Worm (Caenorhabditis elegans) whole organism, early embryonic: Measurements from ENCODE around the gene D1014.5.

ENCODE experiments used
- B0310.2 ChIP-seq: sonication (generic microtip); optimal IDR thresholded peaks from 2 replicates; lab custom pipeline; 2016; ENCODE audit warnings: mild to moderate bottlenecking, missing genetic modification characterization, missing compliant biosample characterization
- F13C5.2 ChIP-seq: sonication (generic microtip); optimal IDR thresholded peaks from 2 replicates; lab custom pipeline; 2017; ENCODE audit warnings: mild to moderate bottlenecking, missing genetic modification characterization, inconsistent platforms, missing compliant biosample characterization
- aly-1 ChIP-seq: sonication (generic microtip); optimal IDR thresholded peaks from 2 replicates; lab custom pipeline; 2016; ENCODE audit warnings: missing genetic modification characterization, missing compliant biosample characterization
- ama-1 ChIP-seq: fragments of 150-350 bp; optimal IDR thresholded peaks from 2 replicates; lab custom pipeline; 2014
- ceh-13 ChIP-seq: fragments of 200-800 bp; sonication (Bioruptor generic); optimal IDR thresholded peaks from 2 replicates; lab custom pipeline; 2018; ENCODE audit warnings: mild to moderate bottlenecking, missing genetic modification characterization, missing compliant biosample characterization
- ceh-36 ChIP-seq: sonication (generic microtip); optimal IDR thresholded peaks from 2 replicates; lab custom pipeline; 2016; ENCODE audit warnings: missing genetic modification characterization, inconsistent platforms, missing compliant biosample characterization
- ets-7 ChIP-seq: sonication (generic microtip); optimal IDR thresholded peaks from 2 replicates; lab custom pipeline; 2016; ENCODE audit warnings: missing genotype, missing genetic modification characterization, missing compliant biosample characterization
- flt-1 ChIP-seq: fragments of 200-800 bp; sonication (Bioruptor generic); IDR thresholded peaks from 2 replicates; pipeline ENCODE4 v1.3.6; 2022; ENCODE audit warnings: missing genetic modification characterization, missing compliant biosample characterization
- hmbx-1 ChIP-seq: sonication (generic microtip); optimal IDR thresholded peaks from 2 replicates; lab custom pipeline; 2016; ENCODE audit warnings: mild to moderate bottlenecking, missing genetic modification characterization, missing compliant biosample characterization
- hmg-4 ChIP-seq: fragments of 200-800 bp; sonication (Bioruptor generic); optimal IDR thresholded peaks from 2 replicates; lab custom pipeline; 2018; ENCODE audit warnings: mild to moderate bottlenecking, missing genetic modification characterization, missing compliant biosample characterization
- hnd-1 ChIP-seq: sonication (generic microtip); optimal IDR thresholded peaks from 2 replicates; lab custom pipeline; 2016; ENCODE audit warnings: missing genetic modification characterization, missing compliant biosample characterization
- pes-1 ChIP-seq: fragments of 200-800 bp; sonication (Bioruptor generic); IDR thresholded peaks from 2 replicates; pipeline ENCODE4 v1.3.6; 2022; ENCODE audit warnings: missing genetic modification reagents, missing genetic modification characterization, missing compliant biosample characterization
- scrt-1 ChIP-seq: fragments of 200-800 bp; sonication (Bioruptor generic); IDR thresholded peaks from 2 replicates; pipeline ENCODE4 v1.3.6; 2022; ENCODE audit warnings: missing genetic modification characterization, missing compliant biosample characterization
- sea-1 ChIP-seq: fragments of 200-800 bp; sonication (Bioruptor generic); conservative IDR thresholded peaks from 2 replicates; pipeline ENCODE4 v1.3.6; 2022; ENCODE audit warnings: missing genetic modification characterization, missing compliant biosample characterization
- tbx-11 ChIP-seq: fragments of 200-800 bp; sonication (Bioruptor generic); IDR thresholded peaks from 2 replicates; pipeline ENCODE4 v1.3.6; 2022; ENCODE audit warnings: missing genetic modification characterization, missing compliant biosample characterization
- tbx-37 ChIP-seq: fragments of 200-800 bp; sonication (Bioruptor generic); conservative IDR thresholded peaks from 2 replicates; pipeline ENCODE4 v1.3.6; 2022; ENCODE audit warnings: missing genetic modification reagents, missing genetic modification characterization, missing compliant biosample characterization
- tra-4 ChIP-seq: sonication (generic microtip); optimal IDR thresholded peaks from 2 replicates; lab custom pipeline; 2017; ENCODE audit warnings: missing genetic modification characterization, missing compliant biosample characterization

The D1014.5 gene

DNA sequence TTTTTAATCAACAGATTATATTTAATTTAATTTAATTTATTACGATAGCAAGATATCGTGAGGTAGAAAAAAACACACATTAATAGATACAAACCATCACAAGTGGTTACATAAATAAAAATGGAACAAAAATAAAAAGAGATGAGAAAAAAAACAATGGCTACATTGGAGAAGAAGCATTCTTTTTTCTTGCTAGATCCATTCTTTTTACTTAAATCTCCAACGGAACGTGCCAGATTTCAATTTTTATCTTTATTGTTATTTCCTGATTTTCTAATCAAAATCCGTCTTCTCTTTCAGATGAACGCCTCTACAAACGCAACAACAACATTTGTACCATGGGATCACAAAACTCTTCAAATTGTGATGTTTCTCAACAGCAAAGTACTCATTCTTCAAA is 20.1 kb downstream of the D1014.5 start, which contains the start of gene D1014.2:
Gene D1014.2, plus strand, starts transcription at position 301 of the 400 bp plus-strand sequence.
- TF ChIP-seq sea-1 (GFP tag; lab: Robert Waterston, UW): no peak
- no peak for TF ChIP-seq F13C5.2 (tag; lab: Kevin White, UChicago)
- TF ChIP-seq flt-1 (GFP tag; lab: Robert Waterston, UW): no peak
- no peak for TF ChIP-seq aly-1 (tag; lab: Kevin White, UChicago)
- no peak for TF ChIP-seq tra-4
- no peak for TF ChIP-seq tbx-37 (GFP tag; lab: Robert Waterston, UW)
- no peak for TF ChIP-seq tbx-11 (GFP tag; lab: Robert Waterston, UW)
- no peak for TF ChIP-seq ceh-13 (GFP tag; lab: Kevin White, UChicago)
- TF ChIP-seq B0310.2 (tag; lab: Kevin White, UChicago): no peak
- no peak for TF ChIP-seq ceh-36
- TF ChIP-seq ets-7 (tag; lab: Kevin White, UChicago): no peak
- TF ChIP-seq scrt-1 (GFP tag; lab: Robert Waterston, UW): no peak
- no peak for TF ChIP-seq ama-1
- no peak for TF ChIP-seq pes-1 (GFP tag; lab: Robert Waterston, UW)

DNA sequence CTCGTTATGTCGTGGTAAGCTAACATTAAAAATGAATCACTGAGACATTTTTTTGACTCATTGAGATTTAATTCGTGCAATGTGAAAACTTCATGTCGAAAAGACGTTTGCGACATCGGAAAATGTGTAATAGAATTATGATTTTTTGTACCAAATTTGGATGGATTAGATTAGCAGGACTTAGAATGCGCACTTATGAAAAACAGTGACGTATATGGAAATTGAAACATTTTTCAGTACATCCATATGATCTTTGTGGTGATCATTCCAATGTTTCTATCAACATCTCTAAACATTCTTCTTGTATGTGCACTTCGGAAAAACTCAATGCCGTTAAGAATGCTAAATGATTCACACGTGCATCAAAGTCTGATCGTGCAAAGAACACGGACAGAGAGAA is 21.0 kb downstream of the D1014.5 start:
- no peak for TF ChIP-seq pes-1 (GFP tag; lab: Robert Waterston, UW)
- TF ChIP-seq hnd-1 (tag; lab: Kevin White, UChicago): no peak
- no peak for TF ChIP-seq hmg-4 (GFP tag; lab: Kevin White, UChicago)
- TF ChIP-seq tra-4: no peak
- no peak for TF ChIP-seq sea-1 (GFP tag; lab: Robert Waterston, UW)
- no peak for TF ChIP-seq hmbx-1 (tag; lab: Kevin White, UChicago)
- no peak for TF ChIP-seq ceh-36
- TF ChIP-seq ama-1: no peak
- TF ChIP-seq ets-7 (tag; lab: Kevin White, UChicago): no peak

DNA sequence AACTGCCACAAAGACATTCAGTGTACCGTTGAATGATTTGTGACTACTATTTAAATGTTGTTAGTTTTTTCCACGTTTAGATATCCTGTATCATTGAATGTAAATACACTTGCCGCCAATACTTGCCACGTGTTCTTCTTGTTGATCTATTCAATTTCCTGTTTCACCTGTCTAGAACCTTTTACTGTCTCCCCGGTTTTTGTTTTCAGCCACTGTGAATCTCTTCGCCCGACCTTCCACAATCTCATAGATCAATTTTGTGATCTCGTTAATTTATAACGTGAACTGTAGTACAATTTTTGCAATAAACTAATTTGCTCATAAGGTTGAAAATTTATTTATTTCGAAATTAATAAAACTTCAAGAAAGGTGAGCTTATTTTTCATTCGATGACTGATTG is 21.8 kb downstream of the D1014.5 start, which contains the start of gene D1014.13:
Gene D1014.13, plus strand, starts transcription at position 301 of the 400 bp plus-strand sequence.
- TF ChIP-seq tbx-11 (GFP tag; lab: Robert Waterston, UW) (no peak), hmbx-1 (tag; lab: Kevin White, UChicago) (no peak), hnd-1 (tag; lab: Kevin White, UChicago) (no peak), ama-1 (no peak), B0310.2 (tag; lab: Kevin White, UChicago) (no peak), ets-7 (tag; lab: Kevin White, UChicago) (no peak), sea-1 (GFP tag; lab: Robert Waterston, UW) (no peak), pes-1 (GFP tag; lab: Robert Waterston, UW) (no peak), ceh-36 (no peak)

DNA sequence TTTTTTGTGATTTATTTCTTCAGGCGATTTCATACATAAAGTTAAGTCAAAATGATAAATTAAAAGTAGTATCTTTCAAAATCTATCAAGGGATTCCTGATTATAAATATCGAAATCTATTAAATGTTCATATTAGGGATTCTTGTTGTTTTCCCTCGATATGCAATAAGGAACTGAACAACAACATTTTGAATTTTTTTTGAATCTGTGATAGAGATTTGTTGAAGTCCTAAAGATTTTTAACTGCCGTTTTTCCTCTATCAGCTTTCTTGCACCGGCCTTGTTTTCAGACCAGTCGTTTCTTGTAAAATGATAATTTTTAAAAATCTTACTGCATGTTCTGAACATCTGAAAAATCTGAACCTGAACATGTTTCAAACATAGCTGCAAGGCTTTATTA is 32.3 kb downstream of the D1014.5 start:
- TF ChIP-seq ceh-36 (no peak), hmg-4 (GFP tag; lab: Kevin White, UChicago) (no peak), tbx-11 (GFP tag; lab: Robert Waterston, UW) (no peak), B0310.2 (tag; lab: Kevin White, UChicago) (no peak), hmbx-1 (tag; lab: Kevin White, UChicago) (no peak)

DNA sequence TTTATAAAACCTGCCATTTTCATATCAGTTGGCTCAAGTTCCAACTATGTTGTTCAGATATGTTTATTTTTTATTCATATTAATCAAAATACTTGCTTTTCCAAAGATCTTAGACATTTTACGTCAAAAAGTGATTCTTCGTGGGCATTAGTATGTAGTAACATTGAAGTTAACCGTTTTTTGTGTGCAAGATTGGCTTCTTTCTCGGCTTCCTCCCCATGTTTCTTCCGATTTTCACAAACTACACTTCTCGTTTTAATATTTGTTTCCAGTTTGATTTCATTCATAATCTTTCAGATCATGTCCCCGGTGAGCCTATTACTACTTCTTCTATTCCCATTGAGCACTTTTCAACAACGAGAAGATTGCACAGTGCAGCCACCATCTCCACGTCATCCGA is 34.0 kb downstream of the D1014.5 start, which contains the start of gene sul-2:
Gene sul-2, plus strand, starts transcription at position 301 of the 400 bp plus-strand sequence.
- TF ChIP-seq ets-7 (tag; lab: Kevin White, UChicago) (no peak), F13C5.2 (tag; lab: Kevin White, UChicago) (no peak), hnd-1 (tag; lab: Kevin White, UChicago) (no peak), tbx-11 (GFP tag; lab: Robert Waterston, UW) (no peak), tra-4 (no peak), aly-1 (tag; lab: Kevin White, UChicago) (no peak), flt-1 (GFP tag; lab: Robert Waterston, UW) (no peak), ceh-13 (GFP tag; lab: Kevin White, UChicago) (no peak), ceh-36 (no peak), scrt-1 (GFP tag; lab: Robert Waterston, UW) (no peak), B0310.2 (tag; lab: Kevin White, UChicago) (no peak), hmbx-1 (tag; lab: Kevin White, UChicago) (no peak), ama-1 (no peak), tbx-37 (GFP tag; lab: Robert Waterston, UW) (no peak), hmg-4 (GFP tag; lab: Kevin White, UChicago) (no peak), pes-1 (GFP tag; lab: Robert Waterston, UW) (no peak), sea-1 (GFP tag; lab: Robert Waterston, UW) (no peak)

DNA sequence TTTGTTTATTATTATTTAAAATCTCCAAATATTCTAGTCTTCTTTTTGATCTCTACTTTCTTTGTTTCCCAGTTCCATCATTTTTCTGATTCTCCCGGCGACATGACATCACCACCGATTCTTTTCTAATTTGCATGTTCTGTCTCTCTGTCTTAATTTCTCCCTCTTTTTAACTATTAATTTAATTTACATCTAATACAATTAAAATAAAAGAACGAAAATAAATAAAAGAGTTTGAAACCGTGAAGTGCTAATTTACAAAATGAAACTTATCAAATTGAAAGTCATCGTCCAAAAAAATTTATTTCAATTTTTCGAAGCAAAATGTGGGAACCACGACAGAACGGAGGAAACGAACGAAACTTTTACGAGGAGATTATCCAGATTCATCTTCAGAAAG is 36.1 kb downstream of the D1014.5 start, which contains the start of gene F20D6.6:
Gene F20D6.6, plus strand, starts transcription at position 301 of the 400 bp plus-strand sequence.
- TF ChIP-seq pes-1 (GFP tag; lab: Robert Waterston, UW) (no peak), aly-1 (tag; lab: Kevin White, UChicago) (no peak)

DNA sequence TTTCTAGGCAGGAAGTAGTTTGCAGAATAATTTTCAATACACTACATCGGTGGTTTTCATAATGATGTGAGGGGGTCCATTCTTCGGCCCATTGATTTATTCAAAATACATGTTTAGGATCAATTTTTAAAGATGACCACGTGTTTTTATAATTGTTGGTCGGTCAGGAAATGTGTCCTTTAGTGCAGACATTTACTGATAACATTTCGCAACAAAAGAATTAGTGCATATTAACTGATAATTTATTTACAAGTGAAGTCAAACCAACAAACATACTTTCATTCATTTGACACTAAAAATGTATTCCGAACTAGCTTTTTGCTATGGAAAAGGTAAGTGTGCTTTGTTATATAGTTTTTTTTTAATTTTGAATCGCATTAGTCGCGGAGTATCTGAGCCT is 38.2 kb downstream of the D1014.5 start, which contains the start of gene F20D6.5:
Gene F20D6.5, plus strand, starts transcription at position 259 of the 400 bp plus-strand sequence.
- no peak for TF ChIP-seq hmbx-1 (tag; lab: Kevin White, UChicago)
- TF ChIP-seq ama-1: no peak
- TF ChIP-seq tbx-37 (GFP tag; lab: Robert Waterston, UW): no peak
- TF ChIP-seq F13C5.2 (tag; lab: Kevin White, UChicago): no peak
- TF ChIP-seq hmg-4 (GFP tag; lab: Kevin White, UChicago): no peak
- TF ChIP-seq ceh-13 (GFP tag; lab: Kevin White, UChicago): no peak
- TF ChIP-seq sea-1 (GFP tag; lab: Robert Waterston, UW): no peak
- TF ChIP-seq ceh-36: no peak
- no peak for TF ChIP-seq tra-4
- TF ChIP-seq tbx-11 (GFP tag; lab: Robert Waterston, UW): no peak
- no peak for TF ChIP-seq B0310.2 (tag; lab: Kevin White, UChicago)
- TF ChIP-seq ets-7 (tag; lab: Kevin White, UChicago): no peak
- TF ChIP-seq pes-1 (GFP tag; lab: Robert Waterston, UW): no peak
- TF ChIP-seq hnd-1 (tag; lab: Kevin White, UChicago): no peak
- no peak for TF ChIP-seq flt-1 (GFP tag; lab: Robert Waterston, UW)
- TF ChIP-seq scrt-1 (GFP tag; lab: Robert Waterston, UW): no peak
- no peak for TF ChIP-seq aly-1 (tag; lab: Kevin White, UChicago)
